Worm (Caenorhabditis elegans) whole organism, L1 larva: ENCODE results near the gene nspb-9.

Experiments used
- C04F5.9 ChIP-seq: sonication (generic microtip); optimal IDR thresholded peaks from 2 replicates; lab custom pipeline; 2016; ENCODE audit warnings: missing genetic modification characterization, missing compliant biosample characterization
- C34B4.2 ChIP-seq: sonication (generic microtip); optimal IDR thresholded peaks from 2 replicates; lab custom pipeline; 2017; ENCODE audit warnings: mild to moderate bottlenecking, missing genetic modification characterization, missing compliant biosample characterization
- Y116A8C.19 ChIP-seq: sonication (generic microtip); optimal IDR thresholded peaks from 2 replicates; lab custom pipeline; 2016; ENCODE audit warnings: missing compliant biosample characterization, missing genetic modification characterization, borderline replicate concordance
- aly-2 ChIP-seq: fragments of 150-350 bp; optimal IDR thresholded peaks from 2 replicates; lab custom pipeline; 2014; ENCODE audit warnings: missing biosample characterization, missing genetic modification characterization
- ama-1 ChIP-seq: fragments of 150-350 bp; optimal IDR thresholded peaks from 2 replicates; lab custom pipeline; 2014
- blmp-1 ChIP-seq: fragments of 150-350 bp; optimal IDR thresholded peaks from 2 replicates; lab custom pipeline; 2014; ENCODE audit warnings: missing biosample characterization, missing genetic modification characterization
- ceh-8 ChIP-seq: fragments of 200-800 bp; sonication (Bioruptor generic); optimal IDR thresholded peaks from 2 replicates; lab custom pipeline; 2018; ENCODE audit warnings: mild to moderate bottlenecking, missing genetic modification characterization, moderate library complexity, missing compliant biosample characterization
- ceh-88 ChIP-seq: fragments of 200-800 bp; sonication (Bioruptor generic); IDR thresholded peaks from 2 replicates; pipeline ENCODE4 v1.3.6; 2022; ENCODE audit warnings: missing genetic modification characterization, missing compliant biosample characterization
- ces-1 ChIP-seq: fragments of 150-350 bp; optimal IDR thresholded peaks from 2 replicates; lab custom pipeline; 2014; ENCODE audit warnings: missing biosample characterization, missing genetic modification reagents, missing genetic modification characterization
- efl-1 ChIP-seq, 4 experiments: fragments of 150-350 bp; optimal IDR thresholded peaks in 3 of 4; peaks in 1 of 4; 1 replicate in 1 of 4; 2 replicates in 3 of 4; lab custom pipeline; 2014; ENCODE audit warnings: missing biosample characterization in 2 of 4, missing genetic modification characterization in 2 of 4, missing genetic modification reagents in 2 of 4
- efl-3 ChIP-seq: fragments of 200-800 bp; sonication (Bioruptor generic); optimal IDR thresholded peaks from 2 replicates; lab custom pipeline; 2018; ENCODE audit warnings: mild to moderate bottlenecking, missing genetic modification characterization, missing compliant biosample characterization
- elt-2 ChIP-seq: sonication (generic microtip); optimal IDR thresholded peaks from 2 replicates; lab custom pipeline; 2016; ENCODE audit warnings: missing genetic modification characterization, mild to moderate bottlenecking, inconsistent platforms, missing compliant biosample characterization, missing genetic modification reagents
- elt-3 ChIP-seq, 6 experiments: fragments of 150-350 bp in 1 of 6; sonication (generic microtip); optimal IDR thresholded peaks; 2 replicates each; lab custom pipeline; 2017 to 2018; ENCODE audit warnings: missing biosample characterization in 6 of 6, missing genetic modification characterization in 6 of 6, inconsistent platforms in 1 of 6
- ets-5 ChIP-seq: fragments of 200-800 bp; sonication (Bioruptor generic); IDR thresholded peaks from 2 replicates; pipeline ENCODE4 v1.3.6; 2022; ENCODE audit warnings: missing genetic modification characterization, missing compliant biosample characterization
- fkh-10 ChIP-seq: sonication (generic microtip); optimal IDR thresholded peaks from 2 replicates; lab custom pipeline; 2017; ENCODE audit warnings: missing biosample characterization, missing genetic modification reagents, missing genetic modification characterization
- fkh-8 ChIP-seq: sonication (generic microtip); optimal IDR thresholded peaks from 2 replicates; lab custom pipeline; 2016; ENCODE audit warnings: mild to moderate bottlenecking, missing genetic modification characterization, missing compliant biosample characterization
- jun-1 ChIP-seq: fragments of 150-350 bp; optimal IDR thresholded peaks from 2 replicates; lab custom pipeline; 2014; ENCODE audit warnings: missing biosample characterization, missing genetic modification reagents, missing genetic modification characterization
- lin-14 ChIP-seq: fragments of 200-800 bp; sonication (Bioruptor generic); optimal IDR thresholded peaks from 2 replicates; lab custom pipeline; 2018; ENCODE audit warnings: mild to moderate bottlenecking, missing genetic modification characterization, moderate library complexity, missing compliant biosample characterization
- mab-9 ChIP-seq: fragments of 200-800 bp; sonication (Bioruptor generic); IDR thresholded peaks from 2 replicates; pipeline ENCODE4 v1.3.6; 2022; ENCODE audit warnings: missing genetic modification reagents, missing genetic modification characterization, missing compliant biosample characterization
- mef-2 ChIP-seq: fragments of 150-350 bp; optimal IDR thresholded peaks from 2 replicates; lab custom pipeline; 2014; ENCODE audit warnings: missing biosample characterization, missing genetic modification characterization
- mep-1 ChIP-seq: fragments of 150-350 bp; optimal IDR thresholded peaks from 2 replicates; lab custom pipeline; 2014; ENCODE audit warnings: missing biosample characterization, missing genetic modification characterization
- nhr-11 ChIP-seq: fragments of 150-350 bp; optimal IDR thresholded peaks from 2 replicates; lab custom pipeline; 2014; ENCODE audit warnings: missing biosample characterization, missing genetic modification characterization
- nhr-12 ChIP-seq: sonication (generic microtip); optimal IDR thresholded peaks from 2 replicates; lab custom pipeline; 2017; ENCODE audit warnings: missing biosample characterization, missing genetic modification characterization
- nhr-20 ChIP-seq: sonication (generic microtip); optimal IDR thresholded peaks from 2 replicates; lab custom pipeline; 2016; ENCODE audit warnings: mild to moderate bottlenecking, missing genetic modification characterization, missing compliant biosample characterization
- nhr-237 ChIP-seq: fragments of 150-350 bp; optimal IDR thresholded peaks from 2 replicates; lab custom pipeline; 2014; ENCODE audit warnings: missing biosample characterization, missing genetic modification characterization
- nhr-76 ChIP-seq: sonication (generic microtip); optimal IDR thresholded peaks from 2 replicates; lab custom pipeline; 2017; ENCODE audit warnings: missing biosample characterization, missing genetic modification characterization
- nhr-77 ChIP-seq: fragments of 150-350 bp; optimal IDR thresholded peaks from 2 replicates; lab custom pipeline; 2014; ENCODE audit warnings: missing biosample characterization, missing genetic modification characterization
- nhr-84 ChIP-seq: sonication (generic microtip); optimal IDR thresholded peaks from 2 replicates; lab custom pipeline; 2017; ENCODE audit warnings: missing biosample characterization, missing genetic modification characterization
- pax-3 ChIP-seq: fragments of 200-800 bp; sonication (Bioruptor generic); optimal IDR thresholded peaks from 2 replicates; lab custom pipeline; 2018; ENCODE audit warnings: mild to moderate bottlenecking, missing genetic modification characterization, moderate library complexity, missing compliant biosample characterization
- pqm-1 ChIP-seq: sonication (generic microtip); optimal IDR thresholded peaks from 3 replicates; lab custom pipeline; 2017; ENCODE audit warnings: missing biosample characterization, missing genetic modification characterization
- snpc-4 ChIP-seq: fragments of 150-350 bp; optimal IDR thresholded peaks from 2 replicates; lab custom pipeline; 2014; ENCODE audit warnings: missing biosample characterization, missing genetic modification characterization
- snu-23 ChIP-seq: sonication (generic microtip); optimal IDR thresholded peaks from 2 replicates; lab custom pipeline; 2016; ENCODE audit warnings: missing genetic modification characterization, missing compliant biosample characterization
- sox-4 ChIP-seq: sonication (generic microtip); optimal IDR thresholded peaks from 2 replicates; lab custom pipeline; 2016; ENCODE audit warnings: missing genetic modification characterization, missing compliant biosample characterization
- sup-37 ChIP-seq: fragments of 200-800 bp; sonication (Bioruptor generic); optimal IDR thresholded peaks from 2 replicates; lab custom pipeline; 2018; ENCODE audit warnings: mild to moderate bottlenecking, missing genetic modification characterization, missing compliant biosample characterization
- swsn-7 ChIP-seq: sonication (generic microtip); optimal IDR thresholded peaks from 2 replicates; lab custom pipeline; 2016; ENCODE audit warnings: missing genetic modification characterization, missing compliant biosample characterization
- tbx-2 ChIP-seq: sonication (generic microtip); optimal IDR thresholded peaks from 2 replicates; lab custom pipeline; 2016; ENCODE audit warnings: missing genetic modification characterization, missing compliant biosample characterization
- tlp-1 ChIP-seq: fragments of 150-350 bp; optimal IDR thresholded peaks from 2 replicates; lab custom pipeline; 2014; ENCODE audit warnings: missing biosample characterization, missing genetic modification characterization
- unc-130 ChIP-seq: fragments of 150-350 bp; optimal IDR thresholded peaks from 2 replicates; lab custom pipeline; 2017; ENCODE audit warnings: missing biosample characterization, missing genetic modification characterization, inconsistent platforms
- unc-30 ChIP-seq: sonication (generic microtip); optimal IDR thresholded peaks from 2 replicates; lab custom pipeline; 2017; ENCODE audit warnings: missing biosample characterization, missing genetic modification characterization
- unc-62 ChIP-seq: fragments of 150-350 bp; optimal IDR thresholded peaks from 2 replicates; lab custom pipeline; 2014; ENCODE audit warnings: missing biosample characterization, missing genetic modification reagents, missing genetic modification characterization
- unc-86 ChIP-seq: sonication (generic microtip); optimal IDR thresholded peaks from 2 replicates; lab custom pipeline; 2016; ENCODE audit warnings: missing genetic modification characterization, missing compliant biosample characterization
- vab-15 ChIP-seq: sonication (generic microtip); optimal IDR thresholded peaks from 2 replicates; lab custom pipeline; 2017; ENCODE audit warnings: missing genotype, mild to moderate bottlenecking, missing genetic modification characterization, missing compliant biosample characterization
- xbp-1 ChIP-seq: sonication (generic microtip); optimal IDR thresholded peaks from 2 replicates; lab custom pipeline; 2016; ENCODE audit warnings: missing genetic modification characterization, missing compliant biosample characterization
- zag-1 ChIP-seq: fragments of 150-350 bp; optimal IDR thresholded peaks from 2 replicates; lab custom pipeline; 2014; ENCODE audit warnings: missing biosample characterization, missing genetic modification characterization
- zip-4 ChIP-seq: fragments of 200-800 bp; sonication (Bioruptor generic); optimal IDR thresholded peaks from 2 replicates; lab custom pipeline; 2018; ENCODE audit warnings: mild to moderate bottlenecking, missing genetic modification characterization, moderate library complexity, missing compliant biosample characterization
- ztf-11 ChIP-seq, 2 experiments: sonication (generic microtip); optimal IDR thresholded peaks; 2 replicates each; lab custom pipeline; 2016 to 2017; ENCODE audit warnings: missing genetic modification characterization in 2 of 2, missing biosample characterization in 1 of 2, missing compliant biosample characterization in 1 of 2
- ztf-4 ChIP-seq: fragments of 150-350 bp; optimal IDR thresholded peaks from 2 replicates; lab custom pipeline; 2014; ENCODE audit warnings: missing biosample characterization, missing genetic modification characterization

nspb-9 gene

ce11 chrII:14598367-14598766 is 17.7 kb downstream of the nspb-9 start (continued):
- TF ChIP-seq nhr-12 (tag; lab: Kevin White, UChicago), result no peak
- TF ChIP-seq fkh-8 (tag; lab: Kevin White, UChicago), result peak; percentile 73

ce11 chrII:14599284-14599862 is 18.7 kb downstream of the nspb-9 start:
- peak; percentile 6 for TF ChIP-seq mep-1 (tag; lab: Kevin White, UChicago)
- no peak for TF ChIP-seq pax-3 (tag; lab: Kevin White, UChicago)
- no peak for TF ChIP-seq efl-1 (optimal IDR thresholded peaks at IDR 0.05; lab: Kevin White, UChicago)
- TF ChIP-seq efl-1 (GFP tag; optimal IDR thresholded peaks at IDR 0.05 in 1 of 2; lab: Kevin White, UChicago), result no peak
- TF ChIP-seq, all 84 proteins: peak for 1

ce11 chrII:14599933-14600630 is 19.4 kb downstream of the nspb-9 start:
- no peak for TF ChIP-seq ztf-11 (tag; optimal IDR thresholded peaks at IDR 0.05; lab: Kevin White, UChicago)
- no peak for TF ChIP-seq mef-2
- no peak for TF ChIP-seq tbx-2 (tag; lab: Kevin White, UChicago)
- peak; percentile 46 for TF ChIP-seq blmp-1 (tag; lab: Kevin White, UChicago)
- no peak for TF ChIP-seq ceh-8 (GFP tag; lab: Kevin White, UChicago)
- TF ChIP-seq nhr-77 (tag; lab: Kevin White, UChicago), result no peak
- TF ChIP-seq fkh-8 (tag; lab: Kevin White, UChicago), result no peak
- TF ChIP-seq ama-1 (lab: Kevin White, UChicago), result peak; percentile 22
- TF ChIP-seq nhr-12 (tag; lab: Kevin White, UChicago), result no peak
- no peak for TF ChIP-seq fkh-10 (GFP tag; lab: Kevin White, UChicago)
- TF ChIP-seq snpc-4, result no peak
- TF ChIP-seq pax-3 (tag; lab: Kevin White, UChicago), result no peak
- TF ChIP-seq sup-37 (GFP tag; lab: Kevin White, UChicago), result peak; percentile 0
- peak; percentile 59 for TF ChIP-seq snu-23
- TF ChIP-seq nhr-11 (tag; lab: Kevin White, UChicago), result no peak
- TF ChIP-seq elt-2, result peak; percentile 7
- no peak for TF ChIP-seq swsn-7 (tag; lab: Kevin White, UChicago)
- no peak for TF ChIP-seq ces-1 (GFP tag; lab: Kevin White, UChicago)
- TF ChIP-seq jun-1 (tag; lab: Kevin White, UChicago), result no peak
- TF ChIP-seq sox-4 (tag; lab: Kevin White, UChicago), result no peak
- TF ChIP-seq vab-15 (tag; lab: Kevin White, UChicago), result no peak
- TF ChIP-seq tlp-1 (tag; lab: Kevin White, UChicago), result no peak
- peak; percentile 69 for TF ChIP-seq lin-14
- TF ChIP-seq nhr-20, result peak; percentile 61
- no peak for TF ChIP-seq mab-9 (GFP tag; lab: Robert Waterston, UW)
- peak; percentile 31 for TF ChIP-seq mep-1 (tag; lab: Kevin White, UChicago)
- no peak for TF ChIP-seq efl-3 (GFP tag; lab: Kevin White, UChicago)
- TF ChIP-seq C04F5.9 (tag; lab: Kevin White, UChicago), result no peak
- no peak for TF ChIP-seq ztf-4 (tag; lab: Kevin White, UChicago)
- TF ChIP-seq pqm-1, result no peak
- no peak; the same call in 1 of the 2 replicates for TF ChIP-seq ceh-88
- TF ChIP-seq C34B4.2, result no peak
- TF ChIP-seq unc-86 (tag; lab: Kevin White, UChicago), result no peak
- no peak for TF ChIP-seq unc-30 (tag; lab: Kevin White, UChicago)
- TF ChIP-seq xbp-1 (tag; lab: Kevin White, UChicago), result no peak
- no peak for TF ChIP-seq unc-62 (GFP tag; lab: Kevin White, UChicago)
- TF ChIP-seq Y116A8C.19 (tag; lab: Kevin White, UChicago), result no peak
- no peak for TF ChIP-seq ets-5 (GFP tag; lab: Robert Waterston, UW)
- TF ChIP-seq aly-2 (tag; lab: Kevin White, UChicago), result no peak
- peak in 4 of 6 experiments; percentile 33 to 54 (median 39) for TF ChIP-seq elt-3 (tag; optimal IDR thresholded peaks at IDR 0.05; lab: Kevin White, UChicago)
- TF ChIP-seq nhr-237 (tag; lab: Kevin White, UChicago), result no peak
- no peak for TF ChIP-seq nhr-84 (tag; lab: Kevin White, UChicago)
- no peak for TF ChIP-seq nhr-76 (tag; lab: Kevin White, UChicago)
- no peak for TF ChIP-seq zag-1 (tag; lab: Kevin White, UChicago)
- no peak for TF ChIP-seq zip-4 (GFP tag; lab: Kevin White, UChicago)
- no peak for TF ChIP-seq unc-130 (tag; lab: Kevin White, UChicago)
